Worm (Caenorhabditis elegans): ENCODE results near the gene C52D10.3.

- TF ChIP-seq ceh-44 (GFP tag; IDR thresholded peaks at IDR 0.05) (no peak), cey-2 (tag; optimal IDR thresholded peaks at IDR 0.05; ENCODE audit: borderline replicate concordance, insufficient read depth) (no peak)
Observed at ce11 chrIV:17153002-17153401, 23.3 kb upstream of the C52D10.3 start.

Measured in whole organism, L4 larva.